Worm (Caenorhabditis elegans) whole organism, young adult: ENCODE measurements around the gene T05C12.4.

Experiments used
- B0035.1 ChIP-seq: sonication (generic microtip); optimal IDR thresholded peaks from 2 replicates; lab custom pipeline; 2016; ENCODE audit warnings: missing genetic modification characterization, mild to moderate bottlenecking, missing compliant biosample characterization, missing genotype, missing genetic modification reagents
- C17E4.6 ChIP-seq: fragments of 200-800 bp; sonication (Bioruptor generic); IDR thresholded peaks from 2 replicates; pipeline ENCODE4 v1.3.6; 2022; ENCODE audit warnings: missing genetic modification reagents, missing genetic modification characterization, missing compliant biosample characterization
- F22D6.2 ChIP-seq: sonication (generic microtip); optimal IDR thresholded peaks from 2 replicates; lab custom pipeline; 2016; ENCODE audit warnings: mild to moderate bottlenecking, missing genetic modification characterization, missing compliant biosample characterization
- F23B12.7 ChIP-seq: sonication (generic microtip); optimal IDR thresholded peaks from 2 replicates; lab custom pipeline; 2017; ENCODE audit warnings: missing genetic modification characterization, mild to moderate bottlenecking, missing compliant biosample characterization, antibody characterized with exemption, moderate library complexity; ENCODE audit not compliant: insufficient read depth
- F33H1.4 ChIP-seq: fragments of 200-800 bp; sonication (Bioruptor generic); IDR thresholded peaks from 2 replicates; pipeline ENCODE4 v1.3.6; 2022; ENCODE audit warnings: missing genetic modification reagents, missing genetic modification characterization, missing compliant biosample characterization
- F55B11.4 ChIP-seq: sonication (generic microtip); optimal IDR thresholded peaks from 2 replicates; lab custom pipeline; 2016; ENCODE audit warnings: missing compliant biosample characterization, missing genetic modification characterization, borderline replicate concordance; ENCODE audit not compliant: insufficient read depth
- F57C9.4 ChIP-seq: sonication (generic microtip); optimal IDR thresholded peaks from 2 replicates; lab custom pipeline; 2017; ENCODE audit warnings: mild to moderate bottlenecking, missing genetic modification characterization, missing compliant biosample characterization
- K11D2.4 ChIP-seq: fragments of 200-800 bp; sonication (Bioruptor generic); IDR thresholded peaks from 2 replicates; pipeline ENCODE4 v1.3.6; 2022; ENCODE audit warnings: missing genetic modification reagents, missing genetic modification characterization, missing compliant biosample characterization
- Y79H2A.3 ChIP-seq: fragments of 200-800 bp; sonication (Bioruptor generic); conservative IDR thresholded peaks from 2 replicates; pipeline ENCODE4 v1.3.6; 2022; ENCODE audit warnings: missing genetic modification reagents, missing genetic modification characterization, missing compliant biosample characterization
- ZK185.1 ChIP-seq: sonication (generic microtip); optimal IDR thresholded peaks from 2 replicates; lab custom pipeline; 2016; ENCODE audit warnings: mild to moderate bottlenecking, missing genetic modification characterization, missing compliant biosample characterization; ENCODE audit not compliant: poor library complexity, severe bottlenecking
- akir-1 ChIP-seq: fragments of 200-800 bp; sonication (Bioruptor generic); optimal IDR thresholded peaks from 2 replicates; lab custom pipeline; 2018; ENCODE audit warnings: mild to moderate bottlenecking, missing genetic modification characterization, moderate library complexity, missing compliant biosample characterization
- ama-1 ChIP-seq, 3 experiments: fragments of 150-350 bp in 1 of 3; sonication (generic microtip) in 2 of 3; optimal IDR thresholded peaks; 2 replicates each; lab custom pipeline; 2014 to 2018; ENCODE audit warnings: missing biosample characterization in 2 of 3, missing genetic modification characterization in 2 of 3, missing genetic modification reagents in 2 of 3
- aptf-2 ChIP-seq: fragments of 200-800 bp; sonication (Bioruptor generic); conservative IDR thresholded peaks from 2 replicates; pipeline ENCODE4 v1.3.6; 2022; ENCODE audit warnings: missing genetic modification reagents, missing genetic modification characterization, missing compliant biosample characterization
- atf-7 ChIP-seq: sonication (generic microtip); optimal IDR thresholded peaks from 2 replicates; lab custom pipeline; 2017; ENCODE audit warnings: mild to moderate bottlenecking, missing genetic modification characterization, missing compliant biosample characterization
- cebp-2 ChIP-seq: fragments of 200-800 bp; sonication (Bioruptor generic); IDR thresholded peaks from 2 replicates; pipeline ENCODE4 v1.3.6; 2022; ENCODE audit warnings: missing genetic modification characterization, missing compliant biosample characterization
- ceh-58 ChIP-seq: fragments of 200-800 bp; sonication (Bioruptor generic); IDR thresholded peaks from 2 replicates; pipeline ENCODE4 v1.3.6; 2022; ENCODE audit warnings: missing genetic modification characterization, missing compliant biosample characterization
- ceh-91 ChIP-seq: fragments of 200-800 bp; sonication (Bioruptor generic); IDR thresholded peaks from 2 replicates; pipeline ENCODE4 v1.3.6; 2022; ENCODE audit warnings: missing genetic modification reagents, missing genetic modification characterization, missing compliant biosample characterization
- chd-7 ChIP-seq: sonication (generic microtip); optimal IDR thresholded peaks from 2 replicates; lab custom pipeline; 2016; ENCODE audit warnings: mild to moderate bottlenecking, missing genetic modification characterization, moderate library complexity, missing compliant biosample characterization
- dpff-1 ChIP-seq: sonication (generic microtip); optimal IDR thresholded peaks from 2 replicates; lab custom pipeline; 2017; ENCODE audit warnings: mild to moderate bottlenecking, missing genetic modification characterization, missing compliant biosample characterization
- egl-44 ChIP-seq: fragments of 200-800 bp; sonication (Bioruptor generic); IDR thresholded peaks from 2 replicates; pipeline ENCODE4 v1.3.6; 2022; ENCODE audit warnings: missing genetic modification reagents, missing genetic modification characterization, missing compliant biosample characterization
- fkh-3 ChIP-seq: sonication (generic microtip); optimal IDR thresholded peaks from 2 replicates; lab custom pipeline; 2016; ENCODE audit warnings: mild to moderate bottlenecking, missing genetic modification characterization, missing compliant biosample characterization
- hmg-20 ChIP-seq: fragments of 200-800 bp; sonication (Bioruptor generic); IDR thresholded peaks from 2 replicates; pipeline ENCODE4 v1.3.6; 2022; ENCODE audit warnings: missing genetic modification reagents, missing genetic modification characterization, missing compliant biosample characterization
- lag-1 ChIP-seq: fragments of 200-800 bp; sonication (Bioruptor generic); IDR thresholded peaks from 2 replicates; pipeline ENCODE4 v1.3.6; 2022; ENCODE audit warnings: missing genetic modification reagents, missing genetic modification characterization, missing compliant biosample characterization
- lin-26 ChIP-seq: fragments of 200-800 bp; sonication (Bioruptor generic); IDR thresholded peaks from 2 replicates; pipeline ENCODE4 v1.3.6; 2022; ENCODE audit warnings: missing genetic modification reagents, missing genetic modification characterization, missing compliant biosample characterization
- lin-40 ChIP-seq: sonication (generic microtip); optimal IDR thresholded peaks from 2 replicates; lab custom pipeline; 2016; ENCODE audit warnings: missing genetic modification characterization, mild to moderate bottlenecking, missing compliant biosample characterization, missing genotype, missing genetic modification reagents
- lir-1 ChIP-seq: fragments of 200-800 bp; sonication (Bioruptor generic); conservative IDR thresholded peaks from 2 replicates; pipeline ENCODE4 v1.3.6; 2022; ENCODE audit warnings: missing genetic modification reagents, missing genetic modification characterization, missing compliant biosample characterization
- madf-3 ChIP-seq: fragments of 200-800 bp; sonication (Bioruptor generic); IDR thresholded peaks from 2 replicates; pipeline ENCODE4 v1.3.6; 2022; ENCODE audit warnings: missing genetic modification reagents, missing genetic modification characterization, missing compliant biosample characterization
- nfya-2 ChIP-seq: fragments of 200-800 bp; sonication (Bioruptor generic); IDR thresholded peaks from 2 replicates; pipeline ENCODE4 v1.3.6; 2022; ENCODE audit warnings: missing genetic modification reagents, missing genetic modification characterization, missing compliant biosample characterization
- nhr-179 ChIP-seq: sonication (generic microtip); optimal IDR thresholded peaks from 2 replicates; lab custom pipeline; 2016; ENCODE audit warnings: mild to moderate bottlenecking, missing genetic modification characterization, missing compliant biosample characterization
- nhr-80 ChIP-seq: sonication (generic microtip); optimal IDR thresholded peaks from 2 replicates; lab custom pipeline; 2016; ENCODE audit warnings: missing genetic modification characterization, missing compliant biosample characterization
- nhr-90 ChIP-seq: sonication (generic microtip); optimal IDR thresholded peaks from 2 replicates; lab custom pipeline; 2016; ENCODE audit warnings: missing genotype, mild to moderate bottlenecking, missing genetic modification characterization, missing compliant biosample characterization
- pbrm-1 ChIP-seq: fragments of 200-800 bp; sonication (Bioruptor generic); IDR thresholded peaks from 2 replicates; pipeline ENCODE4 v1.3.6; 2022; ENCODE audit warnings: missing genetic modification reagents, missing genetic modification characterization, missing compliant biosample characterization
- repo-1 ChIP-seq: sonication (generic microtip); optimal IDR thresholded peaks from 2 replicates; lab custom pipeline; 2017; ENCODE audit warnings: mild to moderate bottlenecking, missing genetic modification characterization, missing compliant biosample characterization
- sdz-38 ChIP-seq: sonication (generic microtip); optimal IDR thresholded peaks from 2 replicates; lab custom pipeline; 2016; ENCODE audit warnings: missing genotype, missing genetic modification characterization, missing compliant biosample characterization
- snpc-1.1 ChIP-seq: sonication (generic microtip); optimal IDR thresholded peaks from 2 replicates; lab custom pipeline; 2017; ENCODE audit warnings: missing genetic modification characterization, mild to moderate bottlenecking, missing compliant biosample characterization, antibody characterized with exemption, moderate library complexity, missing genotype, missing genetic modification reagents; ENCODE audit not compliant: insufficient read depth
- sptf-2 ChIP-seq: fragments of 200-800 bp; sonication (Bioruptor generic); optimal IDR thresholded peaks from 2 replicates; lab custom pipeline; 2018; ENCODE audit warnings: mild to moderate bottlenecking, missing genetic modification characterization, missing compliant biosample characterization
- unc-130 ChIP-seq: sonication (generic microtip); optimal IDR thresholded peaks from 2 replicates; lab custom pipeline; 2016; ENCODE audit warnings: missing genetic modification reagents, missing genetic modification characterization, missing compliant biosample characterization
- zim-3 ChIP-seq: sonication (generic microtip); optimal IDR thresholded peaks from 2 replicates; lab custom pipeline; 2017; ENCODE audit warnings: mild to moderate bottlenecking, missing genetic modification characterization, moderate library complexity, missing compliant biosample characterization
- ztf-25 ChIP-seq: fragments of 200-800 bp; sonication (Bioruptor generic); IDR thresholded peaks from 2 replicates; pipeline ENCODE4 v1.3.6; 2022; ENCODE audit warnings: missing genetic modification reagents, missing genetic modification characterization, missing compliant biosample characterization
- ztf-26 ChIP-seq: sonication (generic microtip); optimal IDR thresholded peaks from 2 replicates; lab custom pipeline; 2017; ENCODE audit warnings: missing genetic modification characterization, missing compliant biosample characterization

Gene T05C12.4

ce11 chrII:8185016-8185493 is 4.9 kb upstream of the T05C12.4 start, which contains the start of the genes mig-5 and cct-1 (continued):
- peak; percentile 7 for TF ChIP-seq chd-7
- peak; percentile 96 for TF ChIP-seq lin-40
- peak; percentile 74 for TF ChIP-seq lir-1 (GFP tag; lab: Robert Waterston, UW)
- peak; percentile 74 for TF ChIP-seq ztf-26 (tag; lab: Kevin White, UChicago)
- peak; percentile 81 for TF ChIP-seq C17E4.6 (GFP tag; lab: Robert Waterston, UW)

DNA sequence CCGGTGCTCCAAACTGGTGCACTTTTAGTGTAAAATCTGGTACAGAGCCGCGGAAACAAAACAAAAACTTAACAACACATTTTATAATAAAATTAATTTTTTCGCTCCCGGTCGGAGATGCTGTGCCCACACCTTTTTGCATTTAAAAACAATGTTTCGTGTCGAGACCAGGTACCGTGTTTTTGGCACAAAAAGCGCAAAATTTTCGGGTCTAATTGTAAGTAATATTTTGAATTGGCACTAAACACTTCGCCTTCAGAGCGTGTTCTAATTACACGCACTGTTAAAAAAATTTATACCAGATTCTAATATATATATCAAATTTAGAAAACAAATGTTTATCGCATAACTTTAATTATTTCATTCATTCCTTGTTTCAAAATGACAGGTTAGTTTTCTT is 1.3 kb upstream of the T05C12.4 start, which contains the start of gene dylt-3:
TSS of gene dylt-3 (plus strand) at position 301 of the 400 bp plus-strand sequence.
- TF ChIP-seq lag-1 (GFP tag; lab: Robert Waterston, UW) (no peak), zim-3 (no peak), F55B11.4 (no peak), ztf-25 (GFP tag; lab: Robert Waterston, UW) (no peak), akir-1 (no peak), aptf-2 (GFP tag; lab: Robert Waterston, UW) (no peak), ceh-58 (GFP tag; lab: Robert Waterston, UW) (no peak), snpc-1.1 (tag; lab: Kevin White, UChicago) (no peak)

ce11 chrII:8178614-8179013 is 1.6 kb downstream of the T05C12.4 start:
- TF ChIP-seq madf-3 (GFP tag; lab: Robert Waterston, UW): no peak
- TF ChIP-seq hmg-20 (GFP tag; lab: Robert Waterston, UW): no peak
- TF ChIP-seq lin-26 (GFP tag; lab: Robert Waterston, UW): no peak
- TF ChIP-seq B0035.1 (tag; lab: Kevin White, UChicago): no peak
- no peak for TF ChIP-seq unc-130 (GFP tag; lab: Kevin White, UChicago)
- TF ChIP-seq akir-1: no peak
- TF ChIP-seq nhr-80 (tag; lab: Kevin White, UChicago): no peak
- no peak for TF ChIP-seq fkh-3 (tag; lab: Kevin White, UChicago)
- no peak for TF ChIP-seq ZK185.1 (tag; lab: Kevin White, UChicago)
- no peak for TF ChIP-seq K11D2.4 (GFP tag; lab: Robert Waterston, UW)
- TF ChIP-seq dpff-1 (tag; lab: Kevin White, UChicago): no peak
- TF ChIP-seq Y79H2A.3 (GFP tag; lab: Robert Waterston, UW): no peak
- no peak for TF ChIP-seq lir-1 (GFP tag; lab: Robert Waterston, UW)
- no peak for TF ChIP-seq cebp-2 (GFP tag; lab: Robert Waterston, UW)

DNA sequence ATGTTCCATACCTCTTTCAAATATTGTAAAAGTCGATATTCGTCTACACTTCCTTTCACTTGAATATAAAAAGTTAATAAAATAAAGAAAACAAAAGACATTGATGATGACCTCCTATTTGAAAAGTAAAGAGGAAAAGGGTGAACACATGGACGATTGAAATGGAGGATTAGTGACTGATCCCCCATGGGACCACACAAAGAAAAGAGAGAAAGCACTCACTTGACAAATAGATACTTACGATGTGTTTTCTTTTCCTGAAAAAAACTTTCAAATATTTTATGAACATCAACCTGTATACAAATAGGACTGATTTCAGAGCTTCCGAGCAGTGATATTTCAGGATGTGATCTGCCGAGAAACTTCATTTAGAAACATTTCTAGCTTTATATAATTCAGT is 3.1 kb downstream of the T05C12.4 start, which contains the start of gene acr-14:
TSS of gene acr-14 (minus strand) at position 101 of the 400 bp plus-strand sequence.
- TF ChIP-seq ama-1 (optimal IDR thresholded peaks at IDR 0.05; lab: Kevin White, UChicago) (no peak), ama-1 (GFP tag; optimal IDR thresholded peaks at IDR 0.05; lab: Kevin White, UChicago) (no peak), F33H1.4 (no peak), egl-44 (no peak), madf-3 (GFP tag; lab: Robert Waterston, UW) (no peak), nhr-90 (tag; lab: Kevin White, UChicago) (no peak), F23B12.7 (no peak), nhr-179 (tag; lab: Kevin White, UChicago) (no peak), F57C9.4 (no peak), lir-1 (GFP tag; lab: Robert Waterston, UW) (no peak), ceh-91 (no peak), pbrm-1 (GFP tag; lab: Robert Waterston, UW) (no peak), nfya-2 (no peak), sdz-38 (tag; lab: Kevin White, UChicago) (no peak), F55B11.4 (no peak), atf-7 (tag; lab: Kevin White, UChicago) (no peak), F22D6.2 (tag; lab: Kevin White, UChicago) (no peak), sptf-2 (GFP tag; lab: Kevin White, UChicago) (no peak), repo-1 (tag; lab: Kevin White, UChicago) (no peak)
